Worm (Caenorhabditis elegans) whole organism, young adult: ENCODE data around the gene Y59C2A.2.

Source experiments
- B0261.1 ChIP-seq: sonication (generic microtip); optimal IDR thresholded peaks from 2 replicates; lab custom pipeline; 2016; ENCODE audit warnings: mild to moderate bottlenecking, missing genetic modification characterization, moderate library complexity, missing compliant biosample characterization
- D2030.7 ChIP-seq: fragments of 200-800 bp; sonication (Bioruptor generic); IDR thresholded peaks from 2 replicates; pipeline ENCODE4 v1.3.6; 2022; ENCODE audit warnings: missing genetic modification reagents, missing genetic modification characterization, missing compliant biosample characterization
- ceh-40 ChIP-seq: fragments of 200-800 bp; sonication (Bioruptor generic); IDR thresholded peaks from 2 replicates; pipeline ENCODE4 v1.3.6; 2022; ENCODE audit warnings: missing genetic modification characterization, missing compliant biosample characterization
- lsy-27 ChIP-seq: sonication (generic microtip); optimal IDR thresholded peaks from 2 replicates; lab custom pipeline; 2017; ENCODE audit warnings: missing genetic modification characterization, mild to moderate bottlenecking, missing compliant biosample characterization, antibody characterized with exemption, missing genotype, borderline replicate concordance; ENCODE audit not compliant: insufficient read depth
- mcd-1 ChIP-seq: fragments of 200-800 bp; sonication (Bioruptor generic); IDR thresholded peaks from 2 replicates; pipeline ENCODE4 v1.3.6; 2022; ENCODE audit warnings: missing genetic modification reagents, missing genetic modification characterization, missing compliant biosample characterization
- mxl-1 ChIP-seq: sonication (generic microtip); optimal IDR thresholded peaks from 2 replicates; lab custom pipeline; 2016; ENCODE audit warnings: missing genetic modification characterization, missing compliant biosample characterization
- nfya-1 ChIP-seq: sonication (generic microtip); optimal IDR thresholded peaks from 2 replicates; lab custom pipeline; 2017; ENCODE audit warnings: antibody characterized with exemption, missing compliant biosample characterization, missing genetic modification characterization, borderline replicate concordance; ENCODE audit not compliant: insufficient read depth
- nhr-80 ChIP-seq: sonication (generic microtip); optimal IDR thresholded peaks from 2 replicates; lab custom pipeline; 2016; ENCODE audit warnings: missing genetic modification characterization, missing compliant biosample characterization
- sea-2 ChIP-seq: fragments of 200-800 bp; sonication (Bioruptor generic); IDR thresholded peaks from 2 replicates; pipeline ENCODE4 v1.3.6; 2022; ENCODE audit warnings: missing genetic modification characterization, missing compliant biosample characterization
- tbp1 ChIP-seq: fragments of 200-800 bp; sonication (Bioruptor generic); optimal IDR thresholded peaks from 2 replicates; lab custom pipeline; 2018; ENCODE audit warnings: mild to moderate bottlenecking, missing genetic modification characterization, missing compliant biosample characterization
- tlf-1 ChIP-seq: fragments of 200-800 bp; sonication (Bioruptor generic); optimal IDR thresholded peaks from 2 replicates; lab custom pipeline; 2018; ENCODE audit warnings: mild to moderate bottlenecking, missing genetic modification characterization, missing compliant biosample characterization
- unc-130 ChIP-seq: sonication (generic microtip); optimal IDR thresholded peaks from 2 replicates; lab custom pipeline; 2016; ENCODE audit warnings: missing genetic modification reagents, missing genetic modification characterization, missing compliant biosample characterization
- unc-62 ChIP-seq: fragments of 150-350 bp; optimal IDR thresholded peaks from 2 replicates; lab custom pipeline; 2014; ENCODE audit warnings: missing biosample characterization, missing genetic modification reagents, missing genetic modification characterization
- ztf-25 ChIP-seq: fragments of 200-800 bp; sonication (Bioruptor generic); IDR thresholded peaks from 2 replicates; pipeline ENCODE4 v1.3.6; 2022; ENCODE audit warnings: missing genetic modification reagents, missing genetic modification characterization, missing compliant biosample characterization

DNA sequence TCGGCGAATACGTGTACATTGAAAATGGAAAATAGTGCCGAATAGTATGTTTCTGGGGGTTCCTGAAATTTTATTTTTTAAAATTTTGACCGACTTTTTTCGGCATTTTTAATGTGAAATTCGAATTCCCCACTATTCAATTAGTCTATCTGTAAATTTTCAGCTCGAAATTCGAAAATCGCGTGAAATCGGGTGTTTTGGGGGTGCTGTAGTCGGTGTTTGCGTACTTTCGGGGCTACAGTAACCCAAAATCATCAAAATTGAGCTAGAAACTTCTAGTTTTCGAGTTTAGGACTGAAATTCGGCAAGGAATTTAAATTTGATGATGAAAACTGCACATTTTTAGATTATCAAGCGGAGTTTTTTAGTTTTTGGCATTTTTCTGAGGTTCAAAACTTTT, 1.8 kb downstream of the Y59C2A.2 start:
- no peak for TF ChIP-seq tlf-1 (GFP tag; lab: Kevin White, UChicago)
- TF ChIP-seq ceh-40 (GFP tag; lab: Robert Waterston, UW) = no peak
- TF ChIP-seq unc-62 (GFP tag; lab: Kevin White, UChicago) = no peak
- TF ChIP-seq B0261.1 (tag; lab: Kevin White, UChicago) = no peak
- no peak for TF ChIP-seq lsy-27
- no peak for TF ChIP-seq tbp1 (GFP tag; lab: Kevin White, UChicago)
- no peak for TF ChIP-seq sea-2 (GFP tag; lab: Robert Waterston, UW)
- no peak for TF ChIP-seq ztf-25 (GFP tag; lab: Robert Waterston, UW)
- no peak for TF ChIP-seq unc-130
- no peak for TF ChIP-seq mxl-1 (tag; lab: Kevin White, UChicago)
- no peak for TF ChIP-seq D2030.7 (GFP tag; lab: Robert Waterston, UW)
- no peak for TF ChIP-seq nfya-1 (tag; lab: Kevin White, UChicago)
- TF ChIP-seq mcd-1 (GFP tag; lab: Robert Waterston, UW) = no peak
- no peak for TF ChIP-seq nhr-80 (tag; lab: Kevin White, UChicago)
